Worm (Caenorhabditis elegans) whole organism, L4/young adult: Measurements from ENCODE around the gene btb-11.

Experiments
- W03F9.2 ChIP-seq: fragments of 150-350 bp; optimal IDR thresholded peaks from 2 replicates; lab custom pipeline; 2014; ENCODE audit warnings: missing biosample characterization, missing genetic modification characterization
- dao-5 ChIP-seq: sonication (generic microtip); optimal IDR thresholded peaks from 2 replicates; lab custom pipeline; 2016; ENCODE audit warnings: missing genotype, missing genetic modification characterization, moderate library complexity, missing compliant biosample characterization
- him-1 ChIP-seq: sonication (generic microtip); optimal IDR thresholded peaks from 2 replicates; lab custom pipeline; 2016; ENCODE audit warnings: missing genotype, missing genetic modification reagents, missing genetic modification characterization, missing compliant biosample characterization

Gene btb-11

DNA sequence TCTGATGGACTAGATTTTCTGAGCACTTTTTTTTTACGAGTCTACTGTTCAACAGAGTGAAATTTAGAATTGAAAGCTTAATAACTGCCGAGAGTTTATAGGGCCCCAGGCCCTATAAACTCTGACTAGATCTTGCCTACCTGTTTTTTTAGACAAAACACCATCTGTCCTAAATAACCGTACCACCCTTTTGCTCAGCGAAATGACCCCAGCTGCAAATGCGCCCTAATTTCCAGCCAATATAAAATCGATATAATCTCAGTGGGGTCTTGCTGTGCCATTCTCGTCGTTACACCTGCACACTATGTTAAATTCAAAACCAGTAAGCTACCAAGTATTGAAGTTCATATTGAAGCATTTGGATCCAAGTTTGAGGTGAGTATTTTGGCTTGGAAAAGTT lies 50.6 kb downstream of the btb-11 start, which contains the start of gene fbxc-14:
Gene fbxc-14, plus strand, starts transcription at position 301 of the 400 bp plus-strand sequence.
- TF ChIP-seq him-1 (tag; lab: Kevin White, UChicago): no peak
- TF ChIP-seq dao-5 (tag; lab: Kevin White, UChicago): no peak
- TF ChIP-seq W03F9.2: no peak
